Worm (Caenorhabditis elegans): ENCODE measurements around the gene M01E10.3.

DNA sequence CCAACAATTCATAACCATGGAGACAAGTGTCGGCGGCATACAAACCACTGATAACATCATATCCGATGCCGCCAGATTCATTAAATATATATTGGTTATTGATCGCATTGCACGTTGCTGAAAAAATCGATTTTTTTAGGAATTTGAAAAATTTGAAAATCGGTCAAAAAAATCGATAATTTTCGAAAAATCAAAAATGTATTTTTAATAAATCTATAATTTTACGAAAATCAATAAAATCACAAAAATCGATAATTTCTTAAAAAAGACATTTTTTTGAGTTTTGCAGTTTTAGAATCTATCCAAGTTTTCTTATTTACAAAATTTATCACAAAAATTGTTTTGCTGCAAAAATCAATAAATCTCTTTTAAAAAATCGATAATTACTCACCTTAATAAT, 38.5 kb downstream of the M01E10.3 start:
- TF ChIP-seq alr-1 (tag; optimal IDR thresholded peaks at IDR 0.05) (no peak), unc-39 (tag; optimal IDR thresholded peaks at IDR 0.05) (no peak), fos-1 (tag; optimal IDR thresholded peaks at IDR 0.05) (no peak), zag-1 (tag; optimal IDR thresholded peaks at IDR 0.05) (no peak), lsy-2 (tag; optimal IDR thresholded peaks at IDR 0.05) (no peak)
